Worm (Caenorhabditis elegans): ENCODE measurements around the gene C50F7.3.

The C50F7.3 gene

DNA sequence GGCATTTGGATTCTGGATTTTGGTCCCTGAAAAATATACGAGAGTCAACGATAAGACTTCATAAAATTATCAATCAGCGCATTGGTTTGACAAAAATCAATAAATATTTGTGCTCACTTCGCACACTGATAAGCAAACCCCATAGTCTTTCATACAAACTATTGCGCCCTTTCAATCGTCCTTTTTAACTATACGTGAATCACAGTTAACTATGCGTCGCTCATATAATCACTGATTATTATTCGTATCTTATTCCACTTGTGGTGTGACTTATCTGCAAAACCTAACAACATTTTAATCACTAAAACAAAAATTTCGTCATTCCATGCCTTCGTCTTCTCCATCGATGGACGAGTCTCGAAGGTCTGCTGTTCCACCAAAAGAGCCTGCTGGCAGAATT, 21.3 kb upstream of the C50F7.3 start, which contains the start of gene nhr-8 (continued):
- TF ChIP-seq lim-7 (GFP tag; IDR thresholded peaks at IDR 0.05), result no peak
- TF ChIP-seq lsy-2 (tag; optimal IDR thresholded peaks at IDR 0.05), result peak in 1 of 2 experiments; percentile 29
- TF ChIP-seq ztf-7 (tag; optimal IDR thresholded peaks at IDR 0.05), result peak; percentile 2
- no peak for TF ChIP-seq ctbp-1 (GFP tag; IDR thresholded peaks at IDR 0.05)
- peak; percentile 58; the same call in 1 of the 2 replicates for TF ChIP-seq tra-1 (GFP tag; IDR thresholded peaks at IDR 0.05)
- no peak for TF ChIP-seq nhr-76 (tag; optimal IDR thresholded peaks at IDR 0.05)
- TF ChIP-seq mxl-3 (GFP tag; optimal IDR thresholded peaks at IDR 0.05), result peak; percentile 26

DNA sequence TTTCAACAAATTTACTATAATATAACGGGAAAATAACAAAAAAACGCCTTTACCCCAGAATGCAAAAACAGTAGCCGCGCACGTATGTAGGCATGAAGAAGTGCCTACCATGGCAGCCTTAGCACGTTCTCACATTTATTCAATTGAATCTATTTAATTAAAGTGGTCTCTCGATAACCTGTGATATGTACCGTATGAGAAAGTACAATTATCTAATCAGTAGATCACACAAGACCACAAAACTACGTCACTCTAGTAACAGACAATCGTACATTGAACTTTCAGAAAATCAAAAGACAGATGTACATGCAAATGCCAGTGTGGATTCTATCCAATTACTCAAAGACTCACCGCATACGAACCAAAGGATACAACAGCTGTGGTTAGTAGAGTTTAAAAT, 19.9 kb upstream of the C50F7.3 start:
- TF ChIP-seq nhr-28 (tag; optimal IDR thresholded peaks at IDR 0.05) (peak; percentile 3), daf-16 (GFP tag; optimal IDR thresholded peaks at IDR 0.05) (no peak), daf-16 (tag; optimal IDR thresholded peaks at IDR 0.05) (peak; percentile 13), dve-1 (tag; optimal IDR thresholded peaks at IDR 0.05; ENCODE audit: insufficient read depth) (peak; percentile 39), mxl-2 (GFP tag; conservative IDR thresholded peaks at IDR 0.05) (no peak), snpc-1.2 (GFP tag; IDR thresholded peaks at IDR 0.05) (no peak), hlh-11 (tag; optimal IDR thresholded peaks at IDR 0.05) (peak; percentile 6), aha-1 (tag) (peak; percentile 93), pqm-1 (tag; optimal IDR thresholded peaks at IDR 0.05) (peak; percentile 3), hlh-30 (tag; optimal IDR thresholded peaks at IDR 0.05; ENCODE audit: insufficient read depth) (no peak), daf-8 (GFP tag; IDR thresholded peaks at IDR 0.05) (no peak), arid-1 (GFP tag; conservative IDR thresholded peaks at IDR 0.05) (no peak)

DNA sequence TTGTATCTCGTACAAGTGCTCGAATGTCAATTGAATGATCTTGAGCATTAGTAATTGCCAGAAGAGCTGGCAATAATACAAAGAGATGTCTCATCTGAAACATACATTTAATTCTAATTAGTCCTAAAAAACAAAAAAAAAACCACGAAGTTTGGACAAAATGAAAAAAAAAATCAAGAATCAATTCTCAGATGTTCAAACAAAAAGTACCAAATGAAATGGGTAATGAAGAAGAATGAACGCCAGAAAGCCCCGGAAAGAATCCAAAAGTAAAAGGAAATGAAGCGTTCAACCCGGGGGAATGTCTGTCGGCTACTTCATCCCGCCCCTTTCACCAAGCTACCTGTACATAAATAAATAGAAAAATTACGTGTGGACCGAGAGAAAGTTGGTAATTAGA, 14.2 kb upstream of the C50F7.3 start, which contains the start of gene F33D4.6:
F33D4.6 (minus strand) TSS at position 101 of the 400 bp plus-strand sequence.
- TF ChIP-seq nhr-11 (tag; optimal IDR thresholded peaks at IDR 0.05), result no peak
- no peak for TF ChIP-seq ceh-44 (GFP tag; IDR thresholded peaks at IDR 0.05)
- TF ChIP-seq mes-2 (tag; optimal IDR thresholded peaks at IDR 0.05; ENCODE audit: poor library complexity, severe bottlenecking), result no peak
- TF ChIP-seq zfp-2 (tag; optimal IDR thresholded peaks at IDR 0.05), result no peak
- TF ChIP-seq daf-16 (GFP tag; optimal IDR thresholded peaks at IDR 0.05), result no peak
- TF ChIP-seq daf-16 (tag; optimal IDR thresholded peaks at IDR 0.05), result no peak
- TF ChIP-seq nhr-48 (tag; optimal IDR thresholded peaks at IDR 0.05), result no peak
- no peak for TF ChIP-seq tag-97 (GFP tag; IDR thresholded peaks at IDR 0.05)
- TF ChIP-seq snpc-4 (tag; optimal IDR thresholded peaks at IDR 0.05), result no peak
- TF ChIP-seq Y75B8A.6 (GFP tag; IDR thresholded peaks at IDR 0.05), result no peak
- TF ChIP-seq hlh-30 (tag; optimal IDR thresholded peaks at IDR 0.05; ENCODE audit: insufficient read depth), result no peak
- no peak for TF ChIP-seq ZK546.5 (tag; optimal IDR thresholded peaks at IDR 0.05)
- TF ChIP-seq daf-12 (tag; optimal IDR thresholded peaks at IDR 0.05), result no peak
- TF ChIP-seq dmd-9 (GFP tag; IDR thresholded peaks at IDR 0.05), result no peak
- TF ChIP-seq lin-38 (GFP tag; IDR thresholded peaks at IDR 0.05), result no peak
- TF ChIP-seq ces-1 (GFP tag; optimal IDR thresholded peaks at IDR 0.05), result no peak
- TF ChIP-seq F10B5.3 (tag; optimal IDR thresholded peaks at IDR 0.05), result no peak

DNA sequence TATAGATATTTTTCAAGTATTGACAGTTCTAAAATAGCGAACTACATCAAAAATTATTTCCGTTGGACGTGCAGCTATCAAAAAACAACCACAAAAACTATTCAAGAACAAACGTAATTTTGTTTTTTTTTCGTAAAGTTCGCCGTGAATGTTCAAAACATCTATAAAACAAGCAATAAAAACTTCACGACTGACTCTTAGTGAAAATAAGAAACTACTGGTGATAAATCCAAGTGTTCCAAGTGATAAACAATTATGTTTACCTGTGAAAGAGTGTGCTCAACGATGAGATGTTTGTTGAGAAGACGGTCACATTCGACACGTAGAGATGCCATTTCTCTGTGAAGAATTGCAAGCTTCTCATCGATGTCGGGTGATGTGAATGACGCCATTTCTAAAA, 9.3 kb upstream of the C50F7.3 start, which contains the start of gene C50F7.6:
C50F7.6 (minus strand) TSS at position 394 of the 400 bp plus-strand sequence.
- peak in 1 of 2 experiments; percentile 78 for TF ChIP-seq daf-16 (GFP tag; optimal IDR thresholded peaks at IDR 0.05)
- TF ChIP-seq daf-16 (tag; optimal IDR thresholded peaks at IDR 0.05), result no peak
- no peak for TF ChIP-seq lir-3 (tag; optimal IDR thresholded peaks at IDR 0.05)
- TF ChIP-seq unc-39 (tag; optimal IDR thresholded peaks at IDR 0.05), result no peak

DNA sequence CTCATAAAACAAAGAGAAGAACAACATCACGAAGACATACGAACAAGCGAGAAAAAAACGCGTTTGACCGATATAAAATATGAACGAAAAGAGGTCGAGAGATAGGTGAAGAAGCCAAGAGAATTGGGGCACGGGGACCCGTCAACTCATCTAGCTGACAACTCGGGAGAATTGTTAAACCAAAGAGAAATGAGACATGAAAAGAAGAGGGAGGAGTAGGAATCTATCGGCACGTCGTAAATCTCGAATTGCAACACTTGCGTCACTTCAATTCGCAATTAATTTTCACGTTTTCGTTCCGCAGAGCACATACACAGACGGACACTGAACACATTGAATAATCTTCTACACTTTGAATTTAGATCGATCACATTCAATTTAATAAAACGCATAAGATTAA, 8.6 kb upstream of the C50F7.3 start:
- no peak for TF ChIP-seq nhr-42 (GFP tag; IDR thresholded peaks at IDR 0.05)
- TF ChIP-seq nhr-25 (tag; optimal IDR thresholded peaks at IDR 0.05; ENCODE audit: borderline replicate concordance, insufficient read depth), result no peak
- no peak for TF ChIP-seq ceh-28 (tag; optimal IDR thresholded peaks at IDR 0.05)
- peak in 1 of 2 experiments; percentile 7 for TF ChIP-seq unc-62 (GFP tag; optimal IDR thresholded peaks at IDR 0.05 in 1 of 2)
- TF ChIP-seq unc-62 (tag; optimal IDR thresholded peaks at IDR 0.05), result no peak
